Fruit fly (Drosophila melanogaster): ENCODE data around the gene Saf-B.
A peak's percentile ranks its signal among the peaks of the same experiment; 100 is the strongest.

Saf-B gene

dm6 chr3R:24810844-24811625, 6.2 kb upstream of the Saf-B start (continued):
- TF ChIP-seq Sox100B (GFP tag; optimal IDR thresholded peaks at IDR 0.05) (peak; percentile 81), lmd (GFP tag; IDR thresholded peaks at IDR 0.05) (peak; percentile 92), CG3726 (GFP tag; IDR thresholded peaks at IDR 0.05) (peak; percentile 53; the same call in 1 of the 3 replicates), CG12299 (tag; optimal IDR thresholded peaks at IDR 0.05) (peak; percentile 73), B-H1 (GFP tag; IDR thresholded peaks at IDR 0.05) (peak; percentile 87), Doc2 (GFP tag; IDR thresholded peaks at IDR 0.05) (peak; percentile 77), CG34224 (GFP tag; IDR thresholded peaks at IDR 0.05; ENCODE audit: partially characterized antibody) (no peak), CG7271 (tag; optimal IDR thresholded peaks at IDR 0.05) (no peak), CrebB (tag; optimal IDR thresholded peaks at IDR 0.05) (peak; percentile 87), CG9215 (GFP tag; IDR thresholded peaks at IDR 0.05) (peak; percentile 78), tio (GFP tag; optimal IDR thresholded peaks at IDR 0.05) (peak; percentile 79), CG4730 (GFP tag; IDR thresholded peaks at IDR 0.05) (peak; percentile 85), zfh2 (GFP tag; optimal IDR thresholded peaks at IDR 0.05) (peak; percentile 89), Optix (GFP tag; IDR thresholded peaks at IDR 0.05) (peak; percentile 89), CG8388 (GFP tag; optimal IDR thresholded peaks at IDR 0.05) (peak; percentile 76), gcm (GFP tag; optimal IDR thresholded peaks at IDR 0.05) (peak; percentile 82), ara (GFP tag; IDR thresholded peaks at IDR 0.05) (peak; percentile 78), pfk (GFP tag; optimal IDR thresholded peaks at IDR 0.05) (no peak), Mad (GFP tag; optimal IDR thresholded peaks at IDR 0.05) (peak; percentile 86), Xrp1 (GFP tag; IDR thresholded peaks at IDR 0.05) (peak; percentile 90), CG17912 (GFP tag; optimal IDR thresholded peaks at IDR 0.05) (peak; percentile 49), sens-2 (GFP tag; IDR thresholded peaks at IDR 0.05) (peak; percentile 71; the same call in 1 of the 2 replicates), Pdp1 (GFP tag; optimal IDR thresholded peaks at IDR 0.05) (peak; percentile 77 to 84), vfl (GFP tag; optimal IDR thresholded peaks at IDR 0.05) (peak; percentile 75), Xbp1 (GFP tag; optimal IDR thresholded peaks at IDR 0.05) (peak; percentile 91), Hr39 (optimal IDR thresholded peaks at IDR 0.05) (no peak), Dad (GFP tag; optimal IDR thresholded peaks at IDR 0.05) (peak; percentile 86), Dp (GFP tag; optimal IDR thresholded peaks at IDR 0.05) (peak; percentile 2), Trl (optimal IDR thresholded peaks at IDR 0.05) (no peak), Trl (GFP tag; optimal IDR thresholded peaks at IDR 0.05) (peak; percentile 74), CHES-1-like (GFP tag; optimal IDR thresholded peaks at IDR 0.05) (peak; percentile 82), bigmax (GFP tag; optimal IDR thresholded peaks at IDR 0.05) (peak; percentile 17), Oaz (GFP tag; IDR thresholded peaks at IDR 0.05) (peak; percentile 83), HLHmδ (GFP tag; optimal IDR thresholded peaks at IDR 0.05) (no peak), CG5245 (GFP tag; optimal IDR thresholded peaks at IDR 0.05) (peak; percentile 87), Bteb2 (GFP tag; optimal IDR thresholded peaks at IDR 0.05) (peak; percentile 75), Sox102F (GFP tag; optimal IDR thresholded peaks at IDR 0.05) (peak; percentile 92), gfzf (GFP tag; optimal IDR thresholded peaks at IDR 0.05) (no peak), H2.0 (GFP tag; IDR thresholded peaks at IDR 0.05) (peak; percentile 88), CG17385 (GFP tag; optimal IDR thresholded peaks at IDR 0.05) (peak; percentile 89), tna (GFP tag; IDR thresholded peaks at IDR 0.05; ENCODE audit: partially characterized antibody) (no peak), Stat92E (GFP tag; optimal IDR thresholded peaks at IDR 0.05) (peak in 1 of 3 experiments; percentile 6), Bgb (GFP tag; IDR thresholded peaks at IDR 0.05; ENCODE audit: partially characterized antibody) (no peak), gcm2 (GFP tag; optimal IDR thresholded peaks at IDR 0.05) (peak; percentile 78), mam (GFP tag; optimal IDR thresholded peaks at IDR 0.05) (peak; percentile 90), inv (GFP tag; IDR thresholded peaks at IDR 0.05; ENCODE audit: partially characterized antibody) (no peak), repo (GFP tag; optimal IDR thresholded peaks at IDR 0.05) (peak; percentile 78), Atf3 (GFP tag; optimal IDR thresholded peaks at IDR 0.05) (peak; percentile 76), run (tag; optimal IDR thresholded peaks at IDR 0.05) (peak; percentile 59), CG8765 (GFP tag; IDR thresholded peaks at IDR 0.05) (peak; percentile 20; the same call in 1 of the 2 replicates)

Data from whole organism, embryonic.